Fruit fly (Drosophila melanogaster) whole organism, embryonic: ENCODE data around the gene drongo.

ENCODE experiments used
- C15 ChIP-seq: fragments of 200-800 bp; sonication (Bioruptor generic); IDR thresholded peaks from 3 replicates; pipeline ENCODE4 v1.3.6; 2022; ENCODE audit warnings: missing biosample characterization, missing genetic modification characterization
- CG12744 ChIP-seq: fragments of 200-800 bp; sonication (Bioruptor generic); optimal IDR thresholded peaks from 2 replicates; lab custom pipeline; 2016; ENCODE audit warnings: missing biosample characterization, missing genetic modification characterization
- CG13296 ChIP-seq: fragments of 200-800 bp; sonication (Bioruptor generic); optimal IDR thresholded peaks from 3 replicates; lab custom pipeline; 2018; ENCODE audit warnings: missing biosample characterization, mild to moderate bottlenecking, missing genetic modification characterization
- CG14667 ChIP-seq: fragments of 200-800 bp; sonication (Bioruptor generic); IDR thresholded peaks from 2 replicates; pipeline ENCODE4 v1.3.6; 2022; ENCODE audit warnings: missing biosample characterization, missing genetic modification characterization
- CG14710 ChIP-seq: fragments of 200-800 bp; sonication (Bioruptor generic); optimal IDR thresholded peaks from 3 replicates; lab custom pipeline; 2019; ENCODE audit warnings: missing biosample characterization, mild to moderate bottlenecking, missing genetic modification characterization, moderate library complexity
- CG17328 ChIP-seq: fragments of 200-800 bp; sonication (Bioruptor generic); IDR thresholded peaks from 2 replicates; pipeline ENCODE4 v1.3.6; 2022; ENCODE audit warnings: missing biosample characterization, missing genetic modification characterization
- CG17385 ChIP-seq: fragments of 200-800 bp; sonication (Bioruptor generic); optimal IDR thresholded peaks from 3 replicates; lab custom pipeline; 2018; ENCODE audit warnings: missing biosample characterization, mild to moderate bottlenecking, missing genetic modification characterization
- CG1832 ChIP-seq: fragments of 200-800 bp; sonication (Bioruptor generic); optimal IDR thresholded peaks from 2 replicates; lab custom pipeline; 2017; ENCODE audit warnings: missing biosample characterization, mild to moderate bottlenecking, missing genetic modification characterization, inconsistent platforms
- CG18599 ChIP-seq: fragments of 200-800 bp; sonication (Bioruptor generic); optimal IDR thresholded peaks from 3 replicates; lab custom pipeline; 2017; ENCODE audit warnings: missing biosample characterization, missing genetic modification characterization, mild to moderate bottlenecking, moderate library complexity, missing genetic modification reagents
- CG2116 ChIP-seq: fragments of 200-800 bp; sonication (Bioruptor generic); optimal IDR thresholded peaks from 3 replicates; lab custom pipeline; 2018; ENCODE audit warnings: missing biosample characterization, mild to moderate bottlenecking, missing genetic modification characterization
- CG33557 ChIP-seq: fragments of 200-800 bp; sonication (Bioruptor generic); optimal IDR thresholded peaks from 2 replicates; lab custom pipeline; 2019; ENCODE audit warnings: missing biosample characterization, mild to moderate bottlenecking, missing genetic modification characterization, moderate library complexity
- CG4854 ChIP-seq: fragments of 200-800 bp; sonication (Bioruptor generic); optimal IDR thresholded peaks from 2 replicates; lab custom pipeline; 2016; ENCODE audit warnings: missing biosample characterization, missing genetic modification characterization, inconsistent platforms
- CG6683 ChIP-seq: fragments of 200-800 bp; sonication (Bioruptor generic); optimal IDR thresholded peaks from 2 replicates; lab custom pipeline; 2017; ENCODE audit warnings: missing biosample characterization, mild to moderate bottlenecking, missing genetic modification characterization, missing genetic modification reagents
- CG6689 ChIP-seq: fragments of 200-800 bp; sonication (Bioruptor generic); IDR thresholded peaks from 2 replicates; pipeline ENCODE4 v1.3.6; 2022; ENCODE audit warnings: missing biosample characterization, missing genetic modification characterization
- CG7357 ChIP-seq: fragments of 200-800 bp; sonication (Bioruptor generic); IDR thresholded peaks from 3 replicates; pipeline ENCODE4 v1.3.6; 2022; ENCODE audit warnings: missing biosample characterization, missing genetic modification characterization
- CG7928 ChIP-seq: fragments of 200-800 bp; sonication (Bioruptor generic); optimal IDR thresholded peaks from 2 replicates; lab custom pipeline; 2017; ENCODE audit warnings: missing biosample characterization, mild to moderate bottlenecking, missing genetic modification characterization
- Camta ChIP-seq: fragments of 200-800 bp; sonication (Bioruptor generic); optimal IDR thresholded peaks from 2 replicates; lab custom pipeline; 2016; ENCODE audit warnings: missing biosample characterization, missing genetic modification characterization
- Deaf1 ChIP-seq: fragments of 200-800 bp; optimal IDR thresholded peaks from 3 replicates; lab custom pipeline; 2019; ENCODE audit warnings: missing biosample characterization, mild to moderate bottlenecking, missing genetic modification characterization, moderate library complexity
- Dp ChIP-seq: fragments of 200-800 bp; sonication (Bioruptor generic); optimal IDR thresholded peaks from 2 replicates; lab custom pipeline; 2018; ENCODE audit warnings: missing biosample characterization, mild to moderate bottlenecking, missing genetic modification characterization, moderate library complexity
- Ets97D ChIP-seq: fragments of 200-800 bp; sonication (Bioruptor generic); optimal IDR thresholded peaks from 3 replicates; lab custom pipeline; 2016; ENCODE audit warnings: missing biosample characterization, missing genetic modification characterization
- HLH3B ChIP-seq: fragments of 200-800 bp; sonication (Bioruptor generic); IDR thresholded peaks from 2 replicates; pipeline ENCODE4 v1.3.6; 2022; ENCODE audit warnings: missing biosample characterization, missing genetic modification characterization
- HLHmδ ChIP-seq: fragments of 200-800 bp; sonication (Bioruptor generic); optimal IDR thresholded peaks from 2 replicates; lab custom pipeline; 2018; ENCODE audit warnings: missing biosample characterization, mild to moderate bottlenecking, missing genetic modification characterization, moderate library complexity
- Hsf ChIP-seq: fragments of 200-800 bp; sonication (Bioruptor generic); optimal IDR thresholded peaks from 3 replicates; lab custom pipeline; 2016; ENCODE audit warnings: missing biosample characterization, missing genetic modification characterization
- NC2β ChIP-seq: fragments of 200-800 bp; sonication (Bioruptor generic); optimal IDR thresholded peaks from 2 replicates; lab custom pipeline; 2016; ENCODE audit warnings: missing biosample characterization, missing genetic modification characterization
- NK7.1 ChIP-seq: fragments of 200-800 bp; sonication (Bioruptor generic); optimal IDR thresholded peaks from 3 replicates; lab custom pipeline; 2016; ENCODE audit warnings: missing biosample characterization, missing genetic modification characterization
- Nf-YB ChIP-seq: fragments of 200-800 bp; sonication (Bioruptor generic); optimal IDR thresholded peaks from 3 replicates; lab custom pipeline; 2019; ENCODE audit warnings: missing biosample characterization, mild to moderate bottlenecking, missing genetic modification characterization, moderate library complexity
- Oaz ChIP-seq: fragments of 200-800 bp; sonication (Bioruptor generic); IDR thresholded peaks from 2 replicates; pipeline ENCODE4 v1.3.6; 2022; ENCODE audit warnings: missing biosample characterization, missing genetic modification characterization
- Stat92E ChIP-seq, 3 experiments: fragments of >200 bp in 2 of 3; fragments of 200-800 bp in 1 of 3; sonication (Bioruptor generic) in 1 of 3; optimal IDR thresholded peaks; 2 replicates each; lab custom pipeline; 2017 to 2019; ENCODE audit warnings: missing biosample characterization in 3 of 3, missing genetic modification characterization in 3 of 3, mild to moderate bottlenecking in 1 of 3, moderate library complexity in 1 of 3
- Taf1 ChIP-seq: fragments of 200-800 bp; sonication (Bioruptor generic); IDR thresholded peaks from 2 replicates; pipeline ENCODE4 v1.3.6; 2022; ENCODE audit warnings: missing biosample characterization, missing genetic modification characterization
- Xbp1 ChIP-seq: fragments of 200-800 bp; sonication (Bioruptor generic); optimal IDR thresholded peaks from 3 replicates; lab custom pipeline; 2016; ENCODE audit warnings: missing biosample characterization, mild to moderate bottlenecking, missing genetic modification characterization
- Xrp1 ChIP-seq: fragments of 200-800 bp; sonication (Bioruptor generic); IDR thresholded peaks from 2 replicates; pipeline ENCODE4 v1.3.6; 2022; ENCODE audit warnings: missing biosample characterization, missing genetic modification characterization
- ab ChIP-seq: fragments of 200-800 bp; sonication (Bioruptor generic); optimal IDR thresholded peaks from 2 replicates; lab custom pipeline; 2016; ENCODE audit warnings: missing biosample characterization, missing genetic modification characterization
- aop ChIP-seq: fragments of 200-800 bp; sonication (Bioruptor generic); IDR thresholded peaks from 2 replicates; pipeline ENCODE4 v1.3.6; 2022; ENCODE audit warnings: missing biosample characterization, missing genetic modification characterization
- en ChIP-seq: fragments of 200-800 bp; sonication (Bioruptor generic); optimal IDR thresholded peaks from 2 replicates; lab custom pipeline; 2016; ENCODE audit warnings: missing biosample characterization, missing genetic modification characterization
- hbn ChIP-seq: fragments of 200-800 bp; sonication (Bioruptor generic); IDR thresholded peaks from 2 replicates; pipeline ENCODE4 v1.3.6; 2022; ENCODE audit warnings: missing biosample characterization, missing genetic modification characterization; ENCODE audit not compliant: partially characterized antibody
- hth ChIP-seq: fragments of >200 bp; optimal IDR thresholded peaks from 2 replicates; lab custom pipeline; 2017; ENCODE audit warnings: inconsistent platforms
- ind ChIP-seq: fragments of 200-800 bp; sonication (Bioruptor generic); optimal IDR thresholded peaks from 3 replicates; lab custom pipeline; 2016; ENCODE audit warnings: missing biosample characterization, missing genetic modification characterization
- jing ChIP-seq: fragments of 200-800 bp; sonication (Bioruptor generic); optimal IDR thresholded peaks from 2 replicates; lab custom pipeline; 2018; ENCODE audit warnings: missing biosample characterization, mild to moderate bottlenecking, missing genetic modification characterization
- lab ChIP-seq: fragments of 200-800 bp; sonication (Bioruptor generic); optimal IDR thresholded peaks from 3 replicates; lab custom pipeline; 2017; ENCODE audit warnings: missing biosample characterization, missing genetic modification characterization, mild to moderate bottlenecking, moderate library complexity, missing genetic modification reagents
- lbe ChIP-seq: fragments of 200-800 bp; sonication (Bioruptor generic); optimal IDR thresholded peaks from 2 replicates; lab custom pipeline; 2016; ENCODE audit warnings: missing biosample characterization, mild to moderate bottlenecking, missing genetic modification characterization
- luna ChIP-seq: fragments of 200-800 bp; sonication (Bioruptor generic); optimal IDR thresholded peaks from 2 replicates; lab custom pipeline; 2016; ENCODE audit warnings: missing biosample characterization, missing genetic modification characterization
- mld ChIP-seq: fragments of 200-800 bp; sonication (Bioruptor generic); IDR thresholded peaks from 3 replicates; pipeline ENCODE4 v1.3.6; 2022; ENCODE audit warnings: missing biosample characterization, missing genetic modification characterization; ENCODE audit not compliant: partially characterized antibody
- nmo ChIP-seq: fragments of 200-800 bp; sonication (Bioruptor generic); optimal IDR thresholded peaks from 2 replicates; lab custom pipeline; 2018; ENCODE audit warnings: missing biosample characterization, mild to moderate bottlenecking, missing genetic modification characterization, moderate library complexity
- pfk ChIP-seq: fragments of 200-800 bp; sonication (Bioruptor generic); optimal IDR thresholded peaks from 2 replicates; lab custom pipeline; 2018; ENCODE audit warnings: missing biosample characterization, mild to moderate bottlenecking, missing genetic modification characterization, moderate library complexity
- phol ChIP-seq: fragments of 200-800 bp; sonication (Bioruptor generic); optimal IDR thresholded peaks from 3 replicates; lab custom pipeline; 2018; ENCODE audit warnings: missing biosample characterization, mild to moderate bottlenecking, missing genetic modification characterization, moderate library complexity
- pum ChIP-seq: fragments of 200-800 bp; sonication (Bioruptor generic); optimal IDR thresholded peaks from 2 replicates; lab custom pipeline; 2016; ENCODE audit warnings: missing biosample characterization, missing genetic modification characterization
- row ChIP-seq: fragments of 200-800 bp; sonication (Bioruptor generic); IDR thresholded peaks from 3 replicates; pipeline ENCODE4 v1.3.6; 2022; ENCODE audit warnings: missing biosample characterization, missing genetic modification characterization
- sc ChIP-seq, 3 experiments: fragments of >200 bp in 2 of 3; fragments of 200-800 bp in 1 of 3; sonication (Bioruptor generic) in 1 of 3; optimal IDR thresholded peaks; 2 replicates in 2 of 3; 3 replicates in 1 of 3; lab custom pipeline; 2017; ENCODE audit warnings: mild to moderate bottlenecking in 1 of 3, missing biosample characterization in 1 of 3, missing genetic modification characterization in 1 of 3, missing genetic modification reagents in 1 of 3
- tll ChIP-seq, 2 experiments: fragments of 200-800 bp in 1 of 2; fragments of >200 bp in 1 of 2; sonication (Bioruptor generic) in 1 of 2; optimal IDR thresholded peaks; 2 replicates each; lab custom pipeline; 2017 to 2019; ENCODE audit warnings: missing biosample characterization in 2 of 2, missing genetic modification characterization in 2 of 2, mild to moderate bottlenecking in 1 of 2, moderate library complexity in 1 of 2
- vvl ChIP-seq: fragments of 200-800 bp; sonication (Bioruptor generic); IDR thresholded peaks from 2 replicates; pipeline ENCODE4 v1.3.6; 2022; ENCODE audit warnings: missing biosample characterization, missing genetic modification characterization

drongo gene

DNA sequence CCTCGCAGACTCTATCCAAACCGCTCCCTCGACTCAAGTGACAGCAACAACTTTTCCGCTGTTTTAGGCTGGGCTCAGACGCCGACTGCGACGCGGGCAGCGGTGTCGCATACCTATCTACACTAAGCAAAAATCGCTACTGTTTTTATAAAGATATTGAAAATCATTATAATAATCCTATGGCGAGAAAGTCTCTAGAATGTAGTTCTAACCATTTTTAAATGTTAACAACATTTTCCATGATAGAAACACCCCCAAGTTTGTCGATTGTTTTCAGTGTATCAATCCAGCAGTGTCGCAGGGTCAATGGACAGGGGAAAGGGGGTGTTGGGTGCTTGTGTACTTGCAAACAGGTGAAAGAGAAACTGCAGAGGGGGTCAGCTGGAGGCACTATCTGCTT, 15.0 kb upstream of the drongo start (continued):
- TF ChIP-seq Xbp1 (GFP tag; lab: Kevin White, UChicago) (peak; percentile 97), vvl (GFP tag; lab: Robert Waterston, UW) (peak; percentile 98), mld (GFP tag; lab: Robert Waterston, UW) (no peak), Taf1 (GFP tag; lab: Robert Waterston, UW) (peak; percentile 84), CG4854 (GFP tag; lab: Kevin White, UChicago) (peak; percentile 95), hbn (GFP tag; lab: Robert Waterston, UW) (no peak), Stat92E (GFP tag; optimal IDR thresholded peaks at IDR 0.05; lab: Kevin White, UChicago) (peak in 1 of 3 experiments; percentile 37), phol (tag; lab: Kevin White, UChicago) (peak; percentile 95), nmo (GFP tag; lab: Kevin White, UChicago) (peak; percentile 96), CG2116 (peak; percentile 74), CG14667 (GFP tag; lab: Robert Waterston, UW) (peak; percentile 91), lbe (GFP tag; lab: Kevin White, UChicago) (peak; percentile 97), HLH3B (peak; percentile 95), CG7928 (peak; percentile 77), ab (GFP tag; lab: Kevin White, UChicago) (peak; percentile 90), CG1832 (peak; percentile 57), NC2β (GFP tag; lab: Kevin White, UChicago) (peak; percentile 96), CG33557 (GFP tag; lab: Kevin White, UChicago) (peak; percentile 86), Nf-YB (GFP tag; lab: Kevin White, UChicago) (peak; percentile 84), ind (GFP tag; lab: Kevin White, UChicago) (peak; percentile 97), en (GFP tag; lab: Kevin White, UChicago) (peak; percentile 91), CG12744 (GFP tag; lab: Kevin White, UChicago) (peak; percentile 93), lab (peak; percentile 98), hth (lab: Kevin White, UChicago) (no peak), row (GFP tag; lab: Robert Waterston, UW) (peak; percentile 95), CG17328 (GFP tag; lab: Robert Waterston, UW) (peak; percentile 97), pum (peak; percentile 95), aop (GFP tag; lab: Robert Waterston, UW) (peak; percentile 92), CG14710 (tag; lab: Kevin White, UChicago) (peak; percentile 93), HLHmδ (GFP tag; lab: Kevin White, UChicago) (no peak), Xrp1 (peak; percentile 97), Ets97D (GFP tag; lab: Kevin White, UChicago) (peak; percentile 88), Hsf (GFP tag; lab: Kevin White, UChicago) (peak; percentile 96), C15 (peak; percentile 94), Deaf1 (tag; lab: Kevin White, UChicago) (peak; percentile 76), CG17385 (GFP tag; lab: Kevin White, UChicago) (peak; percentile 93), sc (optimal IDR thresholded peaks at IDR 0.05; lab: Kevin White, UChicago) (no peak), sc (GFP tag; optimal IDR thresholded peaks at IDR 0.05; lab: Kevin White, UChicago) (peak; percentile 90), NK7.1 (GFP tag; lab: Kevin White, UChicago) (peak; percentile 93), tll (GFP tag; optimal IDR thresholded peaks at IDR 0.05; lab: Kevin White, UChicago) (peak in 1 of 2 experiments; percentile 71), jing (GFP tag; lab: Kevin White, UChicago) (peak; percentile 94), CG6683 (GFP tag; lab: Kevin White, UChicago) (peak; percentile 88), CG6689 (GFP tag; lab: Robert Waterston, UW) (peak; percentile 95), Dp (GFP tag; lab: Kevin White, UChicago) (peak; percentile 11), CG7357 (GFP tag; lab: Robert Waterston, UW) (peak; percentile 88), luna (peak; percentile 83), Camta (GFP tag; lab: Kevin White, UChicago) (peak; percentile 94), Oaz (GFP tag; lab: Robert Waterston, UW) (peak; percentile 93), pfk (GFP tag; lab: Kevin White, UChicago) (peak; percentile 20), CG13296 (GFP tag; lab: Kevin White, UChicago) (peak; percentile 94), CG18599 (GFP tag; lab: Kevin White, UChicago) (peak; percentile 97)
